Fruit fly (Drosophila melanogaster): ENCODE results near the gene CG13631.

- no peak for TF ChIP-seq fd96Ca (GFP tag; IDR thresholded peaks at IDR 0.05)
- no peak for TF ChIP-seq CG13204 (GFP tag; optimal IDR thresholded peaks at IDR 0.05)
- TF ChIP-seq CG8159 (tag; optimal IDR thresholded peaks at IDR 0.05): no peak
Observed at dm6 chr3R:24773016-24773415, 3.9 kb downstream of the CG13631 start.
